Worm (Caenorhabditis elegans): Measurements from ENCODE around the gene algn-7.

Gene algn-7

ce11 chrV:19897982-19898381, 36.1 kb downstream of the algn-7 start:
- TF ChIP-seq pbrm-1 (GFP tag; IDR thresholded peaks at IDR 0.05) (no peak), Y67H2A.10 (GFP tag; conservative IDR thresholded peaks at IDR 0.05) (no peak), lsy-27 (tag; optimal IDR thresholded peaks at IDR 0.05; ENCODE audit: borderline replicate concordance, insufficient read depth) (no peak), ceh-58 (GFP tag; IDR thresholded peaks at IDR 0.05) (no peak), rcor-1 (GFP tag; IDR thresholded peaks at IDR 0.05) (no peak), ztf-18 (tag; optimal IDR thresholded peaks at IDR 0.05) (no peak), hlh-12 (tag; optimal IDR thresholded peaks at IDR 0.05) (no peak), T26A5.8 (tag; optimal IDR thresholded peaks at IDR 0.05) (no peak), ztf-22 (GFP tag; optimal IDR thresholded peaks at IDR 0.05) (no peak), lin-54 (GFP tag; optimal IDR thresholded peaks at IDR 0.05) (no peak), rpc-1 (optimal IDR thresholded peaks at IDR 0.05) (no peak), rpc-1 (tag; optimal IDR thresholded peaks at IDR 0.05) (no peak), hlh-26 (GFP tag; conservative IDR thresholded peaks at IDR 0.05) (no peak)

DNA sequence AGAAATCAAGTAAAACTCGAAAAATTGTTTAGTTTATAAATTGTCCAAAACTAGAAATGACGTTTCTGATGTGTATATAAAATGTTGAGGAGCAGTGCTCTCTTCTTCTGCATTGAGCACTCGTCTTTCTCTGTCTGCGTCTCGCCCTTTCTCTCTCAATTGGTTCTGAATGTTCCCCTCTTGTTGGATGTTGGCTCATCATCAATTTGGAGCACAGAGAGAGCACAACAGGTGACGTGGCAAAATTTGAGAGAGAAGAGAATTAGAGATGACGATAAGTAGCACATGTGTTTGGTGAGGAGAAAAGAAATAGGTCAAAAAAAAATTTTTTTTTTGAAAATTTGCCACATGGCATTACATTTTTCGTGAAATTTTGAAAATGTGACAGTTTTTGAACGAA, 36.6 kb downstream of the algn-7 start:
- peak; percentile 18 for TF ChIP-seq K12H6.12 (tag; optimal IDR thresholded peaks at IDR 0.05)
- peak; percentile 29 to 63 for TF ChIP-seq let-607 (tag; optimal IDR thresholded peaks at IDR 0.05)
- no peak for TF ChIP-seq nfyb-1 (GFP tag; IDR thresholded peaks at IDR 0.05)
- no peak for TF ChIP-seq Y53G8AR.9 (GFP tag; conservative IDR thresholded peaks at IDR 0.05)
- TF ChIP-seq cebp-1 (GFP tag; IDR thresholded peaks at IDR 0.05), result no peak
- peak; percentile 30 for TF ChIP-seq cebp-1 (tag; optimal IDR thresholded peaks at IDR 0.05)
- TF ChIP-seq hmg-1.2 (GFP tag; IDR thresholded peaks at IDR 0.05), result peak; percentile 59; the same call in 1 of the 2 replicates
- TF ChIP-seq lin-35 (GFP tag; optimal IDR thresholded peaks at IDR 0.05), result peak in 1 of 3 experiments; percentile 25
- peak; percentile 22 for TF ChIP-seq ceh-27 (GFP tag; optimal IDR thresholded peaks at IDR 0.05)
- TF ChIP-seq ekl-4 (GFP tag; IDR thresholded peaks at IDR 0.05), result no peak

DNA sequence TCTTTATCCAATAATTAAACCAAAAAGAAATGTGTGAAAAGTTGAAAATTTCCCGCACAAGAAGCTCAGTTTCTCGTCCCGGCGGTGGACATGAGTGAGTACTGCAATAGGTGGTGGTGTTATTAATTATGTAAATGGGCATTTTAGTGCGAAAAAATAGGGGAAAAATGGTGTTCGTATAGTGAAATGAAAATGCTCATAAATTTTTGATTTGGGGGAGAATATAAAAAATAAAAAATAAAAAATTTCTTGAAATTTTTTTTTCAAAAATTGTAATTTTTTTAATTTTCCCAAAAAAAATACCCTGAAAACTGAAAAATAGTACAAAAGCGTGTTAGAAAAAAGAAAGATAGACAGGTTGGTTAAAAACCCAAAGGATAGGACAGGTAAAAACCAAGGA, 38.9 kb downstream of the algn-7 start, which contains the start of gene gly-4:
gly-4 (minus strand) TSS at position 101 of the 400 bp plus-strand sequence.
- no peak for TF ChIP-seq hsf-1 (GFP tag; IDR thresholded peaks at IDR 0.05)
- no peak for TF ChIP-seq let-607 (tag; optimal IDR thresholded peaks at IDR 0.05)
- no peak for TF ChIP-seq F57C9.4 (tag; optimal IDR thresholded peaks at IDR 0.05)
- TF ChIP-seq ztf-22 (GFP tag; optimal IDR thresholded peaks at IDR 0.05), result no peak
- no peak for TF ChIP-seq mes-4 (tag; optimal IDR thresholded peaks at IDR 0.05)
- TF ChIP-seq repo-1 (tag; optimal IDR thresholded peaks at IDR 0.05), result no peak
- TF ChIP-seq T26A5.8 (tag; optimal IDR thresholded peaks at IDR 0.05), result no peak
- no peak for TF ChIP-seq T07F8.4 (tag; optimal IDR thresholded peaks at IDR 0.05)
- no peak for TF ChIP-seq aptf-2 (GFP tag; conservative IDR thresholded peaks at IDR 0.05)
- TF ChIP-seq ceh-91 (GFP tag; IDR thresholded peaks at IDR 0.05), result no peak
- no peak for TF ChIP-seq ceh-100 (GFP tag; IDR thresholded peaks at IDR 0.05)
- TF ChIP-seq lir-1 (GFP tag; conservative IDR thresholded peaks at IDR 0.05), result no peak

ce11 chrV:19882916-19883315, 51.2 kb downstream of the algn-7 start, which contains the start of gene Y116F11B.13:
TSS of gene Y116F11B.13 (plus strand) at chrV:19883216.
- no peak for TF ChIP-seq atf-7 (tag; optimal IDR thresholded peaks at IDR 0.05)
- TF ChIP-seq lin-40 (tag; optimal IDR thresholded peaks at IDR 0.05), result no peak
- no peak for TF ChIP-seq ztf-22 (GFP tag; optimal IDR thresholded peaks at IDR 0.05)
- TF ChIP-seq bed-1 (GFP tag; IDR thresholded peaks at IDR 0.05), result no peak
- TF ChIP-seq ceh-40 (GFP tag; IDR thresholded peaks at IDR 0.05), result no peak
- no peak for TF ChIP-seq mel-28 (tag; optimal IDR thresholded peaks at IDR 0.05; ENCODE audit: borderline replicate concordance)
- TF ChIP-seq hmg-20 (GFP tag; IDR thresholded peaks at IDR 0.05), result no peak
- no peak for TF ChIP-seq B0336.3 (GFP tag; IDR thresholded peaks at IDR 0.05)
- no peak for TF ChIP-seq die-1 (tag; optimal IDR thresholded peaks at IDR 0.05)
- TF ChIP-seq ztf-6 (GFP tag; IDR thresholded peaks at IDR 0.05), result no peak
- no peak for TF ChIP-seq ceh-79 (tag; optimal IDR thresholded peaks at IDR 0.05)
- no peak for TF ChIP-seq ztf-28 (GFP tag; IDR thresholded peaks at IDR 0.05)
- TF ChIP-seq fkh-3 (tag; optimal IDR thresholded peaks at IDR 0.05), result no peak
- TF ChIP-seq F57A8.1 (GFP tag; optimal IDR thresholded peaks at IDR 0.05), result no peak
- no peak for TF ChIP-seq efl-1 (GFP tag; optimal IDR thresholded peaks at IDR 0.05)
- no peak for TF ChIP-seq F37B4.10 (GFP tag; IDR thresholded peaks at IDR 0.05)
